Worm (Caenorhabditis elegans) whole organism, L3 larva: ENCODE measurements around the gene F36H5.12.

Experiments used
- ceh-82 ChIP-seq: fragments of 150-350 bp; optimal IDR thresholded peaks from 2 replicates; lab custom pipeline; 2014; ENCODE audit warnings: missing biosample characterization, missing genetic modification characterization
- eor-1 ChIP-seq, 2 experiments: fragments of 150-350 bp; optimal IDR thresholded peaks; 2 replicates each; lab custom pipeline; 2014 to 2018; ENCODE audit warnings: missing biosample characterization in 2 of 2, missing genetic modification characterization in 2 of 2
- nhr-23 ChIP-seq: fragments of 150-350 bp; optimal IDR thresholded peaks from 2 replicates; lab custom pipeline; 2014; ENCODE audit warnings: missing biosample characterization, missing genetic modification reagents, missing genetic modification characterization
- nhr-237 ChIP-seq: fragments of 150-350 bp; optimal IDR thresholded peaks from 2 replicates; lab custom pipeline; 2014; ENCODE audit warnings: missing biosample characterization, missing genetic modification characterization
- skn-1 ChIP-seq: fragments of 150-350 bp; optimal IDR thresholded peaks from 2 replicates; lab custom pipeline; 2014; ENCODE audit warnings: missing biosample characterization, missing genetic modification characterization
- unc-39 ChIP-seq: sonication (generic microtip); optimal IDR thresholded peaks from 4 replicates; lab custom pipeline; 2017; ENCODE audit warnings: missing biosample characterization, missing genetic modification characterization
- zag-1 ChIP-seq: fragments of 150-350 bp; optimal IDR thresholded peaks from 2 replicates; lab custom pipeline; 2014; ENCODE audit warnings: missing biosample characterization, missing genetic modification characterization
- ztf-4 ChIP-seq: fragments of 150-350 bp; optimal IDR thresholded peaks from 2 replicates; lab custom pipeline; 2014; ENCODE audit warnings: missing biosample characterization, missing genetic modification characterization

DNA sequence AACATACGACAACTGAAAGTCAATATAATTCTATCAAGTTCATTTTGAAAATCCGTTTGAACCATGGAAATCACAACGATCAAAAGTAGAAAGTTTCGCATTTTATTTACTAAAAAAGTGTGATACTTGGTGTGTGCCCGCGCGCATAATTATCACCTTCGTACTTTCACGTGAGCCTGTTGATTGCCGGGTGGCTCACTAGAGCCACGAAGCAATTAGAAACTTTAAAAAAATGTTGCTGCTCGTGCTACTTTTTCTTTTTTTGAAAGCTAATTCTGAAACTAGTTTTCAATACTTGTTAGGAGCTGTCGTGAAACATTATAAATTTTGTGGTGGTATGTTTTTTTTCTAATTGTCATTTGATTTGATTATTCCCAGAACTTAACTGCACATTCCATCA is 3.8 kb upstream of the F36H5.12 start, which contains the start of the genes irld-9 and irld-33:
- TF ChIP-seq zag-1 (tag; lab: Kevin White, UChicago) (no peak), ztf-4 (tag; lab: Kevin White, UChicago) (no peak), nhr-23 (tag; lab: Kevin White, UChicago) (no peak), unc-39 (no peak), ceh-82 (tag; lab: Kevin White, UChicago) (no peak), skn-1 (tag; lab: Kevin White, UChicago) (no peak), eor-1 (tag; optimal IDR thresholded peaks at IDR 0.05; lab: Kevin White, UChicago) (no peak), nhr-237 (tag; lab: Kevin White, UChicago) (no peak)
